Fruit fly (Drosophila melanogaster) whole organism, pupa: Measurements from ENCODE around the gene RabGGTb.

Experiments
- CG10348 ChIP-seq: fragments of 200-800 bp; sonication (Bioruptor generic); IDR thresholded peaks from 2 replicates; pipeline ENCODE4 v1.3.6; 2022; ENCODE audit warnings: missing biosample characterization, missing genetic modification characterization
- CG12605 ChIP-seq: fragments of 200-800 bp; sonication (Bioruptor generic); IDR thresholded peaks from 2 replicates; pipeline ENCODE4 v1.3.6; 2022; ENCODE audit warnings: missing biosample characterization, missing genetic modification characterization
- CG13204 ChIP-seq: fragments of 200-800 bp; sonication (Bioruptor generic); optimal IDR thresholded peaks from 2 replicates; lab custom pipeline; 2018; ENCODE audit warnings: missing biosample characterization, mild to moderate bottlenecking, missing genetic modification characterization, moderate library complexity
- CG14655 ChIP-seq: fragments of 200-800 bp; sonication (Bioruptor generic); optimal IDR thresholded peaks from 3 replicates; lab custom pipeline; 2017; ENCODE audit warnings: mild to moderate bottlenecking, missing biosample characterization, missing genetic modification reagents, missing genetic modification characterization
- CG15710 ChIP-seq: fragments of 200-800 bp; sonication (Bioruptor generic); optimal IDR thresholded peaks from 2 replicates; lab custom pipeline; 2018; ENCODE audit warnings: missing biosample characterization, mild to moderate bottlenecking, missing genetic modification characterization, moderate library complexity
- CG17806 ChIP-seq: fragments of 200-800 bp; sonication (Bioruptor generic); optimal IDR thresholded peaks from 2 replicates; lab custom pipeline; 2018; ENCODE audit warnings: missing biosample characterization, mild to moderate bottlenecking, missing genetic modification characterization, moderate library complexity
- CG32121 ChIP-seq: fragments of 200-800 bp; sonication (Bioruptor generic); IDR thresholded peaks from 2 replicates; pipeline ENCODE4 v1.3.6; 2022; ENCODE audit warnings: missing biosample characterization, missing genetic modification characterization
- CG34367 ChIP-seq: fragments of 200-800 bp; sonication (Bioruptor generic); optimal IDR thresholded peaks from 2 replicates; lab custom pipeline; 2018; ENCODE audit warnings: missing biosample characterization, mild to moderate bottlenecking, missing genetic modification characterization
- CG4496 ChIP-seq: fragments of 200-800 bp; sonication (Bioruptor generic); IDR thresholded peaks from 3 replicates; pipeline ENCODE4 v1.3.6; 2022; ENCODE audit warnings: missing biosample characterization, missing genetic modification characterization
- CG8159 ChIP-seq: fragments of 200-800 bp; sonication (Bioruptor generic); optimal IDR thresholded peaks from 3 replicates; lab custom pipeline; 2018; ENCODE audit warnings: missing biosample characterization, mild to moderate bottlenecking, missing genetic modification characterization, moderate library complexity
- CG8301 ChIP-seq: fragments of 200-800 bp; sonication (Bioruptor generic); optimal IDR thresholded peaks from 2 replicates; lab custom pipeline; 2018; ENCODE audit warnings: missing biosample characterization, mild to moderate bottlenecking, missing genetic modification characterization
- CG9948 ChIP-seq: fragments of 200-800 bp; sonication (Bioruptor generic); optimal IDR thresholded peaks from 2 replicates; lab custom pipeline; 2018; ENCODE audit warnings: missing biosample characterization, mild to moderate bottlenecking, missing genetic modification characterization, moderate library complexity
- D1 ChIP-seq: fragments of 200-800 bp; sonication (Bioruptor generic); optimal IDR thresholded peaks from 2 replicates; lab custom pipeline; 2018; ENCODE audit warnings: missing biosample characterization, mild to moderate bottlenecking, missing genetic modification characterization, moderate library complexity
- EcR ChIP-seq: fragments of 200-800 bp; sonication (Bioruptor generic); optimal IDR thresholded peaks from 3 replicates; lab custom pipeline; 2019; ENCODE audit warnings: missing biosample characterization, missing genetic modification characterization, mild to moderate bottlenecking, moderate library complexity, missing genetic modification reagents
- Ets98B ChIP-seq: fragments of 200-800 bp; sonication (Bioruptor generic); IDR thresholded peaks from 2 replicates; pipeline ENCODE4 v1.3.6; 2022; ENCODE audit warnings: missing biosample characterization, missing genetic modification characterization
- Pif1A ChIP-seq: fragments of 200-800 bp; sonication (Bioruptor generic); optimal IDR thresholded peaks from 3 replicates; lab custom pipeline; 2016; ENCODE audit warnings: missing biosample characterization, missing genetic modification characterization
- Pif1B ChIP-seq: fragments of 200-800 bp; sonication (Bioruptor generic); optimal IDR thresholded peaks from 3 replicates; lab custom pipeline; 2016; ENCODE audit warnings: missing biosample characterization, missing genetic modification characterization
- Snoo ChIP-seq: fragments of 200-800 bp; sonication (Bioruptor generic); optimal IDR thresholded peaks from 3 replicates; lab custom pipeline; 2017; ENCODE audit warnings: missing biosample characterization, mild to moderate bottlenecking, missing genetic modification characterization, inconsistent platforms
- fd96Ca ChIP-seq: fragments of 200-800 bp; sonication (Bioruptor generic); IDR thresholded peaks from 3 replicates; pipeline ENCODE4 v1.3.6; 2022; ENCODE audit warnings: missing biosample characterization, missing genetic modification characterization
- gl ChIP-seq: fragments of 200-800 bp; sonication (Bioruptor generic); optimal IDR thresholded peaks from 2 replicates; lab custom pipeline; 2018; ENCODE audit warnings: missing biosample characterization, mild to moderate bottlenecking, missing genetic modification characterization
- rn ChIP-seq: fragments of 200-800 bp; sonication (Bioruptor generic); IDR thresholded peaks from 2 replicates; pipeline ENCODE4 v1.3.6; 2022; ENCODE audit warnings: missing biosample characterization, missing genetic modification characterization

RabGGTb gene

DNA sequence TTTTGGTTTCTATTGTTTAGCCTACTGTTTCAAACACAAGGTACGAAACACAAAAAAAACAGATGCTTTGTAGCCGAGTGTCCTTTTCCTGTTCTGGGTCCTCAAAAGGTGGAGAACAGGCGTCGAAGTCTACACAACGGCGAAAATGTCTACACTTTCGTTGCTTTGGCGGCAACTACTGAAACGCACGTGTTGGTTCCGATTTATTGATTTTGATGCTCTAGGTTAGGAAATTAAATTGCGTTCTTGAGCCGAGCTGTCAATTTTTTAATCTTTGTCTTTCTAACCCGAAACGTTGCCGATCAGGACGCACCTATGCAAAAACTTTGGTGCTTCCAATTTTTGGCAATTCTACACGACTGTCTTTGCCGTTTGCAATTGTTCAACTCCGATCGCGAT, 5.2 kb upstream of the RabGGTb start:
- TF ChIP-seq Pif1A (no peak), CG17806 (tag; lab: Kevin White, UChicago) (no peak), D1 (tag; lab: Kevin White, UChicago) (no peak), CG8159 (tag; lab: Kevin White, UChicago) (no peak)

DNA sequence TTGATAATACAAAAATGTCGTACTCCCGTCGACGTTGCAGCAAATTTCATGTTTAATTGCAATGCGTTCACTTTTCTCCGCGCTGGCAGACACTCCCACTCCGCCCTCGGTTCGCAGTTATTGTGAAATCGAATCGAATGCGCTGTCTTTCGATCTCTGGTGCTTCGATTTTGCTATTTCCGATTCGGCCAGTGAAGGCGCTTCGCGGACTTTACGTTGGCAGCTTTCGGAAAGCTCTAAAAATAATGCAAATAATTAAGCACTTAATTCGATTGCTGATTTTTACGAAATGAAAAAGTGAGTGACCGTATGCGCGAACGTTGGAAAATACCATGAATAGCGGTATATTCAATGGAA, 4.7 kb upstream of the RabGGTb start, which contains the start of gene Ifrd1:
TSS of gene Ifrd1 (minus strand) at position 305 of the 357 bp plus-strand sequence.
- TF ChIP-seq CG9948 (tag; lab: Kevin White, UChicago) (no peak), fd96Ca (no peak), CG15710 (tag; lab: Kevin White, UChicago) (no peak), EcR (GFP tag; lab: Kevin White, UChicago) (no peak), CG13204 (no peak), D1 (tag; lab: Kevin White, UChicago) (no peak), CG8159 (tag; lab: Kevin White, UChicago) (no peak), CG10348 (GFP tag; lab: Robert Waterston, UW) (no peak), CG34367 (tag; lab: Kevin White, UChicago) (no peak), Pif1A (no peak)

DNA sequence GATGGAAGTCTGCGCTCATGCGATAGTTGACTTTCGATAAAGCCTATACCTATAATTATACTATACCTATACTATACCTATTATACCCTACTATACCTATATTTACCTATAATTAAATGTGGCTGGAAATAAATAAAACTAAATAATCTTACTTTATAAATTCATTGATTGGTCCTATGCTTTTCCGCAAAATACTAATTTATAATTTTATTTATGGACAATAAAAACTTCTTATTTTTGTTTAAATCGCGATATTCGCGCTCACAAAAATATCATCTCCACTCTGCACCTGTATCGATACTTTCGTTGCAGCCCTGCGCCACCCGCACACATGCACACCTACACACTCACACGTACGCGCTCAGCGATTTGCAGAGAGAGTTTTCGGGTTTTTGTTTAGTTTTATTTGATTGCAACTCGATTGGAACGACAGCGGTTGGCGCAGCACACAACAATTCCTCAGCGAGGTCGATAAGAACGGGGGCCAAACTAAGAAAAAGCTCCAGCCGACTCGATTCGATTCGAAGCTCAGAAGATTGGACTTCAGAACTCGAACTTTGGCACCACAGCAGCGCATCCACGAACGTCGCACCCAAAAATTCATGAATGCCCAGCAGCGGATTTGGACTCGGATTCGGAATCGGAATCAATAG, 4.2 kb upstream of the RabGGTb start, which contains the start of gene CG8814:
TSS of gene CG8814 (plus strand) at position 349 of the 653 bp plus-strand sequence.
- no peak for TF ChIP-seq D1 (tag; lab: Kevin White, UChicago)
- TF ChIP-seq Pif1A: peak; percentile 58
- TF ChIP-seq Snoo (tag; lab: Kevin White, UChicago): peak; percentile 53
- peak; percentile 67; the same call in 1 of the 3 replicates for TF ChIP-seq fd96Ca
- TF ChIP-seq Ets98B (GFP tag; lab: Robert Waterston, UW): peak; percentile 79
- TF ChIP-seq CG9948 (tag; lab: Kevin White, UChicago): peak; percentile 20
- no peak for TF ChIP-seq CG34367 (tag; lab: Kevin White, UChicago)
- TF ChIP-seq CG14655: peak; percentile 63
- TF ChIP-seq CG4496 (GFP tag; lab: Robert Waterston, UW): peak; percentile 85
- TF ChIP-seq rn (GFP tag; lab: Robert Waterston, UW): no peak
- peak; percentile 63; the same call in 1 of the 2 replicates for TF ChIP-seq CG32121
- TF ChIP-seq CG13204: no peak
- peak; percentile 52 for TF ChIP-seq CG8301 (tag; lab: Kevin White, UChicago)
- TF ChIP-seq CG8159 (tag; lab: Kevin White, UChicago): peak; percentile 43
- peak; percentile 3 for TF ChIP-seq CG17806 (tag; lab: Kevin White, UChicago)
- TF ChIP-seq EcR (GFP tag; lab: Kevin White, UChicago): peak; percentile 7
- peak; percentile 86 for TF ChIP-seq CG12605 (GFP tag; lab: Robert Waterston, UW)
- TF ChIP-seq Pif1B (GFP tag; lab: Kevin White, UChicago): peak; percentile 35
- peak; percentile 85 for TF ChIP-seq gl (tag; lab: Kevin White, UChicago)
- TF ChIP-seq CG10348 (GFP tag; lab: Robert Waterston, UW): no peak
- peak; percentile 45 for TF ChIP-seq CG15710 (tag; lab: Kevin White, UChicago)

DNA sequence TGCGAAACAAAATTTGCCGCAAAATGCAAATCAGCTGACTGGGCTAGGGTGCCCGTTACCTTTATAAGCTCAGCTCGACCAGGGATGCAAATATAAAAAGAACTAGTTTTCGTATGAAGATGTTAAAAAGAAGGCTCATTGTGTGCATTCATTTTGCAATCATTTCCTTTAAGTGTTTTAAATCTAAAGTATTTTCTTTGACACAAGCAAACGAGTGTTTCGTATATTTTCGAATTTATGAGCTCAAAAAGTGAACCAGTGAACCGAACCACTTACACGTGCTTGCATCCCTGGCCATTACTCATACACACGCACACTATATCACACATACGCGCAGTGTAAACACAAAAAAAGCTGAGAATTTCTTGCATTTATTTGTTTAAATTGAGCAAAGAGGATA, 724 bp upstream of the RabGGTb start, which contains the start of the genes Prx6a and Sbat:
TSS of gene Prx6a (minus strand) at position 45 of the 400 bp plus-strand sequence.
TSS of gene Sbat (plus strand) at position 157 of the 400 bp plus-strand sequence.
- TF ChIP-seq CG17806 (tag; lab: Kevin White, UChicago) (peak; percentile 67), Snoo (tag; lab: Kevin White, UChicago) (peak; percentile 68), Pif1B (GFP tag; lab: Kevin White, UChicago) (no peak), CG8301 (tag; lab: Kevin White, UChicago) (peak; percentile 55), CG8159 (tag; lab: Kevin White, UChicago) (peak; percentile 70), CG12605 (GFP tag; lab: Robert Waterston, UW) (no peak), Ets98B (GFP tag; lab: Robert Waterston, UW) (peak; percentile 24; the same call in 1 of the 2 replicates), CG9948 (tag; lab: Kevin White, UChicago) (peak; percentile 51), D1 (tag; lab: Kevin White, UChicago) (no peak), fd96Ca (peak; percentile 34; the same call in 1 of the 3 replicates), CG15710 (tag; lab: Kevin White, UChicago) (peak; percentile 69), CG4496 (GFP tag; lab: Robert Waterston, UW) (peak; percentile 13; the same call in 1 of the 3 replicates), Pif1A (peak; percentile 48), CG13204 (no peak), EcR (GFP tag; lab: Kevin White, UChicago) (no peak), CG32121 (peak; percentile 60), gl (tag; lab: Kevin White, UChicago) (peak; percentile 16), CG14655 (no peak), rn (GFP tag; lab: Robert Waterston, UW) (no peak), CG10348 (GFP tag; lab: Robert Waterston, UW) (no peak), CG34367 (tag; lab: Kevin White, UChicago) (peak; percentile 54)

DNA sequence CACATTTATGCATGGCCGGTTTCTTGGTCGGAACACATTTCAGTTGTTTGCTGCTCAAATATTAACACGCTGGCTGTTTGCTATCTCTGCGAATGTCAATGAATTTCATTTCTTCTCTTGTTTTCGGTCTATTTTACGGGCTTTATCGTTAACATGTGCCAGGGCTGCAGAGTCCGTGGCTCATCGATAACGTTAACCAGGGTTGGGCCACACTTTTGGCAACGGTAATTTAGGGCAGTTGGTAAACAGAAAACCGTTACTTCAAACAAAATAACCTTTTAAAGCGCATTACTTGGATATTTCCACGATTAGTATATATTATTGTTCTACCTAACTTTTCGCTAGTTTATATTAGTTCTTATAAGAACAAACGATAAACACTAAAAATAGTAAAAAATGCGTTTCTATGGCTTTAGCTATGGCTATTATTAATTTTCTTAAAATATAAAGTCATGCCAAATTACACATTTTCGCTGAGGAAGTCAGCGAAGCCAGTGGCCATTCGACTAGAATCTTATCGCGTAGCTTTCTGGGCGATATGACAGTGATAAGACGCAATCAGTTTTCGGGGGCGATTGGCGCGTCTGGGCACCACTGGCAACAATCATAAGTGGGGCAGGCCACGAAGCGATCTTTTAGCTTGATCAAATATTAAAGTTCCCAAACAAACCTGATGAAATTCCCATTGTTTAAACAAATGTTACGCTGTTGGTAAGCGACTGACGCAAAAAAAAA, 4.2 kb downstream of the RabGGTb start:
- TF ChIP-seq Snoo (tag; lab: Kevin White, UChicago) (peak; percentile 28), Pif1B (GFP tag; lab: Kevin White, UChicago) (no peak), Pif1A (peak; percentile 12), CG32121 (peak; percentile 20; the same call in 1 of the 2 replicates)
